Worm (Caenorhabditis elegans) whole organism, late embryonic: Measurements from ENCODE around the gene nlp-18.

ENCODE experiments used
- ama-1 ChIP-seq: fragments of 150-350 bp; optimal IDR thresholded peaks from 2 replicates; lab custom pipeline; 2014
- ceh-30 ChIP-seq: fragments of 150-350 bp; optimal IDR thresholded peaks from 2 replicates; lab custom pipeline; 2014; ENCODE audit warnings: missing biosample characterization, missing genetic modification characterization
- hlh-30 ChIP-seq: sonication (generic microtip); optimal IDR thresholded peaks from 2 replicates; lab custom pipeline; 2017; ENCODE audit warnings: antibody characterized with exemption, missing genetic modification characterization, missing compliant biosample characterization; ENCODE audit not compliant: insufficient read depth
- lin-11 ChIP-seq: fragments of 200-800 bp; sonication (Bioruptor generic); optimal IDR thresholded peaks from 2 replicates; lab custom pipeline; 2018; ENCODE audit warnings: mild to moderate bottlenecking, missing genetic modification characterization, missing compliant biosample characterization
- nhr-11 ChIP-seq: fragments of 150-350 bp; optimal IDR thresholded peaks from 2 replicates; lab custom pipeline; 2014; ENCODE audit warnings: missing biosample characterization, missing genetic modification characterization
- npax-4 ChIP-seq: sonication (generic microtip); optimal IDR thresholded peaks from 2 replicates; lab custom pipeline; 2016; ENCODE audit warnings: missing genetic modification characterization, missing compliant biosample characterization
- pag-3 ChIP-seq: sonication (generic microtip); optimal IDR thresholded peaks from 2 replicates; lab custom pipeline; 2016; ENCODE audit warnings: missing compliant biosample characterization, missing genetic modification characterization, borderline replicate concordance
- pat-9 ChIP-seq: fragments of 200-800 bp; sonication (Bioruptor generic); optimal IDR thresholded peaks from 2 replicates; lab custom pipeline; 2018; ENCODE audit warnings: mild to moderate bottlenecking, missing genetic modification characterization, moderate library complexity, missing compliant biosample characterization
- pqm-1 ChIP-seq: sonication (generic microtip); optimal IDR thresholded peaks from 2 replicates; lab custom pipeline; 2016; ENCODE audit warnings: missing genetic modification characterization, missing compliant biosample characterization
- sox-4 ChIP-seq: sonication (generic microtip); optimal IDR thresholded peaks from 2 replicates; lab custom pipeline; 2017; ENCODE audit warnings: mild to moderate bottlenecking, missing genetic modification characterization, inconsistent platforms, missing compliant biosample characterization
- unc-86 ChIP-seq: sonication (generic microtip); optimal IDR thresholded peaks from 2 replicates; lab custom pipeline; 2016; ENCODE audit warnings: missing genetic modification characterization, missing compliant biosample characterization
- ztf-16 ChIP-seq: sonication (generic microtip); optimal IDR thresholded peaks from 2 replicates; lab custom pipeline; 2017; ENCODE audit warnings: missing genetic modification characterization, missing compliant biosample characterization

- TF ChIP-seq ceh-30 (no peak), hlh-30 (no peak), sox-4 (no peak), npax-4 (tag; lab: Kevin White, UChicago) (no peak), unc-86 (tag; lab: Kevin White, UChicago) (no peak), ztf-16 (no peak), pqm-1 (tag; lab: Kevin White, UChicago) (no peak), nhr-11 (no peak), ama-1 (lab: Kevin White, UChicago) (no peak), lin-11 (tag; lab: Kevin White, UChicago) (no peak), pag-3 (tag; lab: Kevin White, UChicago) (no peak), pat-9 (tag; lab: Kevin White, UChicago) (no peak)
These were observed 19.7 kb upstream of the nlp-18 start, which contains the start of the genes sdhd-1 and ilkp-1 for ce11 chrII:11049876-11050275.
